Fruit fly (Drosophila melanogaster): ENCODE results near the gene RpL7A.

- TF ChIP-seq CG8478 (optimal IDR thresholded peaks at IDR 0.05): no peak
- no peak for TF ChIP-seq CTCF (optimal IDR thresholded peaks at IDR 0.05)
Measured at dm6 chrX:6545862-6546270, 12.7 kb upstream of the RpL7A start.

Measured in S2 (cell line).